Worm (Caenorhabditis elegans) whole organism, L4/young adult: ENCODE results near the gene F41E7.6.

Source experiments
- dao-5 ChIP-seq: sonication (generic microtip); optimal IDR thresholded peaks from 2 replicates; lab custom pipeline; 2016; ENCODE audit warnings: missing genotype, missing genetic modification characterization, moderate library complexity, missing compliant biosample characterization
- him-1 ChIP-seq: sonication (generic microtip); optimal IDR thresholded peaks from 2 replicates; lab custom pipeline; 2016; ENCODE audit warnings: missing genotype, missing genetic modification reagents, missing genetic modification characterization, missing compliant biosample characterization

DNA sequence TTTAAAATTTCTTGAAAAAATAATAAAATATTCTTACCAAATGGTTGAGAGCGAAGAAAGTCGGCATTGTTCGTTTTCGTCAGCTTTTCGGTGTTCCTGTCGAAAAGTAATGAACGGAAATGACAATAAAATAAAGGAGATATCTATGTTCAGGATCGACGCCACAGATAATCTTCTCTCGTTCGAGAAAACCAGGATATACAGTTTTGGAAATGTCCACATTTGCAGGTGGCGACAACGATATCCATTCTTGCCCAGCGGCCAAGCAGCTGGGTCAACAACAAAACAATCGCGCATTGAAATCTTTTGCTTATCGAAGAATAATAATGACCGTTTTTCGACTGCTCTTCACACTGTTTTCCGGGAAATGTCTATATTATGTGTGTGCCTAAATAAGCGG lies 45.4 kb upstream of the F41E7.6 start, which contains the start of gene R07E3.7:
- TF ChIP-seq dao-5 (no peak), him-1 (tag; lab: Kevin White, UChicago) (no peak)
